Worm (Caenorhabditis elegans) whole organism, L2 larva: Measurements from ENCODE around the gene F11A10.5.

Experiments
- C34F6.9 ChIP-seq: fragments of 150-350 bp; optimal IDR thresholded peaks from 2 replicates; lab custom pipeline; 2014; ENCODE audit warnings: missing biosample characterization, missing genetic modification characterization
- F13H6.1 ChIP-seq: sonication (generic microtip); optimal IDR thresholded peaks from 2 replicates; lab custom pipeline; 2016; ENCODE audit warnings: missing genetic modification characterization, missing compliant biosample characterization
- Y55F3AM.14 ChIP-seq: fragments of 200-800 bp; sonication (Bioruptor generic); optimal IDR thresholded peaks from 2 replicates; lab custom pipeline; 2018; ENCODE audit warnings: mild to moderate bottlenecking, missing genetic modification characterization, missing compliant biosample characterization
- aly-2 ChIP-seq: fragments of 150-350 bp; optimal IDR thresholded peaks from 2 replicates; lab custom pipeline; 2014; ENCODE audit warnings: missing biosample characterization, missing genetic modification characterization
- ama-1 ChIP-seq: fragments of 150-350 bp; optimal IDR thresholded peaks from 2 replicates; lab custom pipeline; 2018; ENCODE audit warnings: inconsistent platforms
- blmp-1 ChIP-seq: sonication (generic microtip); optimal IDR thresholded peaks from 2 replicates; lab custom pipeline; 2017; ENCODE audit warnings: missing genetic modification characterization, mild to moderate bottlenecking, missing compliant biosample characterization, antibody characterized with exemption, moderate library complexity; ENCODE audit not compliant: insufficient read depth
- ceh-16 ChIP-seq: fragments of 150-350 bp; optimal IDR thresholded peaks from 2 replicates; lab custom pipeline; 2014; ENCODE audit warnings: missing biosample characterization, missing genetic modification characterization
- ceh-82 ChIP-seq: fragments of 150-350 bp; optimal IDR thresholded peaks from 2 replicates; lab custom pipeline; 2014; ENCODE audit warnings: missing biosample characterization, missing genetic modification characterization
- crh-2 ChIP-seq: sonication (generic microtip); optimal IDR thresholded peaks from 2 replicates; lab custom pipeline; 2017; ENCODE audit warnings: missing biosample characterization, missing genetic modification characterization
- dmd-4 ChIP-seq: sonication (generic microtip); optimal IDR thresholded peaks from 2 replicates; lab custom pipeline; 2017; ENCODE audit warnings: missing biosample characterization, missing genetic modification characterization
- egl-27 ChIP-seq: sonication (generic microtip); optimal IDR thresholded peaks from 3 replicates; lab custom pipeline; 2017; ENCODE audit warnings: missing biosample characterization, missing genetic modification reagents, missing genetic modification characterization
- elt-3 ChIP-seq: sonication (generic microtip); optimal IDR thresholded peaks from 2 replicates; lab custom pipeline; 2017; ENCODE audit warnings: missing biosample characterization, missing genetic modification characterization
- fos-1 ChIP-seq: fragments of 150-350 bp; optimal IDR thresholded peaks from 2 replicates; lab custom pipeline; 2014; ENCODE audit warnings: missing biosample characterization, missing genetic modification characterization
- gmeb-1 ChIP-seq: fragments of 150-350 bp; optimal IDR thresholded peaks from 2 replicates; lab custom pipeline; 2014; ENCODE audit warnings: missing biosample characterization, missing genetic modification characterization
- lin-11 ChIP-seq: fragments of 150-350 bp; sonication (generic microtip); optimal IDR thresholded peaks from 2 replicates; lab custom pipeline; 2014; ENCODE audit warnings: missing biosample characterization, missing genetic modification characterization, inconsistent platforms, mixed read lengths
- lin-13 ChIP-seq: fragments of 150-350 bp; optimal IDR thresholded peaks from 2 replicates; lab custom pipeline; 2014; ENCODE audit warnings: missing biosample characterization, missing genetic modification reagents, missing genetic modification characterization
- lin-39 ChIP-seq: fragments of 150-350 bp; optimal IDR thresholded peaks from 2 replicates; lab custom pipeline; 2014; ENCODE audit warnings: missing biosample characterization, missing genetic modification reagents, missing genetic modification characterization
- lsy-2 ChIP-seq, 2 experiments: fragments of 150-350 bp in 1 of 2; sonication (generic microtip) in 1 of 2; optimal IDR thresholded peaks; 2 replicates each; lab custom pipeline; 2014 to 2017; ENCODE audit warnings: missing biosample characterization in 2 of 2, missing genetic modification characterization in 2 of 2
- mab-5 ChIP-seq: fragments of 150-350 bp; optimal IDR thresholded peaks from 2 replicates; lab custom pipeline; 2014; ENCODE audit warnings: missing biosample characterization, missing genetic modification characterization
- mdl-1 ChIP-seq, 2 experiments: fragments of 150-350 bp in 1 of 2; sonication (generic microtip) in 1 of 2; optimal IDR thresholded peaks; 2 replicates each; lab custom pipeline; 2017; ENCODE audit warnings: missing biosample characterization in 2 of 2, missing genetic modification characterization in 2 of 2
- nhr-129 ChIP-seq: fragments of 150-350 bp; optimal IDR thresholded peaks from 2 replicates; lab custom pipeline; 2014; ENCODE audit warnings: missing biosample characterization, missing genetic modification characterization
- nhr-21 ChIP-seq: fragments of 150-350 bp; optimal IDR thresholded peaks from 2 replicates; lab custom pipeline; 2014; ENCODE audit warnings: missing biosample characterization, missing genetic modification characterization
- nhr-23 ChIP-seq: fragments of 150-350 bp; optimal IDR thresholded peaks from 2 replicates; lab custom pipeline; 2014; ENCODE audit warnings: missing biosample characterization, missing genetic modification reagents, missing genetic modification characterization
- nhr-237 ChIP-seq: fragments of 150-350 bp; optimal IDR thresholded peaks from 2 replicates; lab custom pipeline; 2014; ENCODE audit warnings: missing biosample characterization, missing genetic modification characterization
- nhr-25 ChIP-seq: fragments of 150-350 bp; sonication (generic microtip); optimal IDR thresholded peaks from 3 replicates; lab custom pipeline; 2014; ENCODE audit warnings: missing biosample characterization, missing genetic modification characterization
- nhr-6 ChIP-seq: fragments of 150-350 bp; optimal IDR thresholded peaks from 2 replicates; lab custom pipeline; 2014; ENCODE audit warnings: missing biosample characterization, missing genetic modification characterization
- nhr-77 ChIP-seq: fragments of 150-350 bp; optimal IDR thresholded peaks from 2 replicates; lab custom pipeline; 2014; ENCODE audit warnings: missing biosample characterization, missing genetic modification characterization
- peb-1 ChIP-seq: fragments of 150-350 bp; optimal IDR thresholded peaks from 2 replicates; lab custom pipeline; 2014; ENCODE audit warnings: missing biosample characterization, missing genetic modification characterization
- sma-3 ChIP-seq: sonication (generic microtip); optimal IDR thresholded peaks from 2 replicates; lab custom pipeline; 2016; ENCODE audit warnings: missing genetic modification reagents, missing genetic modification characterization, missing compliant biosample characterization
- sma-9 ChIP-seq, 2 experiments: fragments of 150-350 bp in 1 of 2; sonication (generic microtip) in 1 of 2; optimal IDR thresholded peaks; 2 replicates each; lab custom pipeline; 2014 to 2016; ENCODE audit warnings: missing genetic modification characterization in 2 of 2, mild to moderate bottlenecking in 1 of 2, missing biosample characterization in 1 of 2, missing compliant biosample characterization in 1 of 2, missing genetic modification reagents in 1 of 2, moderate library complexity in 1 of 2
- snpc-4 ChIP-seq: fragments of 150-350 bp; optimal IDR thresholded peaks from 2 replicates; lab custom pipeline; 2014; ENCODE audit warnings: missing biosample characterization, missing genetic modification characterization
- zag-1 ChIP-seq: fragments of 150-350 bp; optimal IDR thresholded peaks from 2 replicates; lab custom pipeline; 2014; ENCODE audit warnings: missing biosample characterization, missing genetic modification characterization
- ztf-11 ChIP-seq: sonication (generic microtip); optimal IDR thresholded peaks from 2 replicates; lab custom pipeline; 2017; ENCODE audit warnings: missing biosample characterization, missing genetic modification characterization
- ztf-4 ChIP-seq: fragments of 150-350 bp; optimal IDR thresholded peaks from 2 replicates; lab custom pipeline; 2014; ENCODE audit warnings: missing biosample characterization, missing genetic modification characterization

The F11A10.5 gene

DNA sequence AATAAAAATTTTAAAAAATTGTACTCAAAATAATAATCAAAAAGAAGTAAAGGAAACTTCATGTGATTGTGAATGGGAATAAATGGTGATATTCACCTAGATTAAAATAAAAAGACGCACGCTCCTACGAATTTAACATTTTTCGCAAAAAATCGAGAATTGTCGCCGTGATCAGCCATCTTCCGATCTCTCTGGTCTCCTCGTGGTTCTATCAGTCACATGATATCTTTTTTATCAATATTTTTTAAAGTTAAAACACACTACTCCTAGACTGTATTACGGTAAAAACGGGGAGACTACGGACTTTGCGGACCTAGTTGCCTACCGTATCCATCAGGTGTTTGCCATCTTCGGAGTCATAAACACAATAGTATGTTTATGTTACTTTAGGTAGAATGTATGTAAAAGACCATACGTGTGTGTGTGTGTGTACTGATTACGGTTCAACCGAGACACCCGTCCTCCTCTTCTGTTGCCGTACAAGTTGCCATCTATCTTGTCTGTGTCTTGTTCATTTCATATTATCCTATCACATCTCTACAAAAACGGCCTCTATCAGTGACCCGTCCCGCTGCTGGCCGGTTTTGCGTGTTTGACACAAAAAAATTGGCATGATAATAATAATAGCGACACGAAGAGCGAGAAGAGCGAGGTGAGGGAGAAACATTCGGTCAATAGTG is 47.3 kb upstream of the F11A10.5 start, which contains the start of gene T12G3.2:
Gene T12G3.2 (minus strand): TSS at position 444 of the 680 bp plus-strand sequence.
- no peak for TF ChIP-seq lin-11
- TF ChIP-seq lin-13 (GFP tag; lab: Kevin White, UChicago) = no peak
- TF ChIP-seq ama-1 = no peak
- TF ChIP-seq nhr-77 = no peak
- peak; percentile 49 for TF ChIP-seq sma-9 (GFP tag; optimal IDR thresholded peaks at IDR 0.05; lab: Kevin White, UChicago)
- TF ChIP-seq sma-9 (tag; optimal IDR thresholded peaks at IDR 0.05; lab: Kevin White, UChicago) = no peak
- no peak for TF ChIP-seq ztf-11 (tag; lab: Kevin White, UChicago)
- TF ChIP-seq elt-3 = no peak
- peak; percentile 23 for TF ChIP-seq F13H6.1 (tag; lab: Kevin White, UChicago)
- peak; percentile 23 for TF ChIP-seq nhr-21 (tag; lab: Kevin White, UChicago)
- TF ChIP-seq mdl-1 (tag; optimal IDR thresholded peaks at IDR 0.05; lab: Kevin White, UChicago) = no peak
- peak; percentile 44 for TF ChIP-seq sma-3 (GFP tag; lab: Kevin White, UChicago)
- no peak for TF ChIP-seq zag-1
- TF ChIP-seq fos-1 = peak; percentile 65
- TF ChIP-seq gmeb-1 (tag; lab: Kevin White, UChicago) = peak; percentile 25
- peak; percentile 64 for TF ChIP-seq nhr-129
- peak; percentile 30 for TF ChIP-seq nhr-25 (tag; lab: Kevin White, UChicago)
- no peak for TF ChIP-seq Y55F3AM.14
- no peak for TF ChIP-seq nhr-23 (tag; lab: Kevin White, UChicago)
- TF ChIP-seq lsy-2 (tag; optimal IDR thresholded peaks at IDR 0.05; lab: Kevin White, UChicago) = peak in 1 of 2 experiments; percentile 16
- no peak for TF ChIP-seq mab-5 (tag; lab: Kevin White, UChicago)
- TF ChIP-seq, all 48 proteins: peak for 9

DNA sequence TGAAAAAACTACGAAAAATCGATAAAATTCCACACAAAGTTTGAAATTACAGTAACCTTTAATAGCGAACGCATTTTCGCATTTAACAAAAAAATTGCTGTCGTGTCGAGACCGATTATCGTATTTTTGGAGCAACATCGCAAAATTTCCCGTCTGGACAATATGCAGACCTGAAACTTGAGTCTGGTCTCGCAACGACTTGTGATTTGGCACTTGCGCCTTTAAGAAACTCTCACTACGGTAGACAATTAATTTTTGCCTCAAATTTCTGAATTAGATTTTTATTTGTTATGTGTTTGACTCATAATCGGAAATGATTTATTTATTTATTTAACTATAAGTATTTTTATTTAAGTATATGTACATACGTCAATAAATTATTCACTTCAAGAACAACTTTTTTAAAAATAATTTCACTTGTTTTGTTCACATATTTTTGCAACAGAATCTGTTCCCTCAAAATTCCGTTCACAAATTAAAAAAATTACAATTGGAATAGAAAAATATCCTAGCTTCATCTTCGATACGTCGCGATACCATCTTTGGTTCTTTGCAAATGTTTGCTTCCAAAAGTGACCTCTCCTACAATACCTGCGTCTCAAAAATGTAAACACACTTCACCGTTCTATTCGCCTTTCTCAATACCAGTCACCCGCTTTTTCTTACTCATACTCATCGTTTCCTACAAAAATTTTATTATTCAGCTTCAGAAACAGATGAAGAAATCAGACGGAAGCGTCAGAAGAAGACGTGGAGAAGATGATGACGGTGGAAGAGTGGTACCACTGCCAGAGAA is 46.2 kb upstream of the F11A10.5 start, which contains the start of gene T12G3.4:
Gene T12G3.4 (plus strand): TSS at position 705 of the 796 bp plus-strand sequence.
- TF ChIP-seq nhr-6 (tag; lab: Kevin White, UChicago) (no peak), nhr-237 (no peak), fos-1 (peak; percentile 1), mab-5 (tag; lab: Kevin White, UChicago) (no peak), lin-11 (no peak), nhr-25 (tag; lab: Kevin White, UChicago) (no peak), nhr-129 (peak; percentile 2)

ce11 chrIV:12051049-12051792 is 42.7 kb upstream of the F11A10.5 start, which contains the start of the genes bre-5 and spt-5:
TSS of gene bre-5 (minus strand) at chrIV:12051215.
TSS of gene spt-5 (plus strand) at chrIV:12051491.
- no peak for TF ChIP-seq ztf-4 (tag; lab: Kevin White, UChicago)
- no peak for TF ChIP-seq crh-2 (tag; lab: Kevin White, UChicago)
- TF ChIP-seq F13H6.1 (tag; lab: Kevin White, UChicago) = no peak
- no peak for TF ChIP-seq ceh-82 (tag; lab: Kevin White, UChicago)
- no peak for TF ChIP-seq sma-9 (GFP tag; optimal IDR thresholded peaks at IDR 0.05; lab: Kevin White, UChicago)
- no peak for TF ChIP-seq sma-9 (tag; optimal IDR thresholded peaks at IDR 0.05; lab: Kevin White, UChicago)
- TF ChIP-seq snpc-4 (tag; lab: Kevin White, UChicago) = no peak
- no peak for TF ChIP-seq nhr-25 (tag; lab: Kevin White, UChicago)
- peak; percentile 17 for TF ChIP-seq gmeb-1 (tag; lab: Kevin White, UChicago)
- TF ChIP-seq nhr-6 (tag; lab: Kevin White, UChicago) = no peak
- no peak for TF ChIP-seq aly-2 (tag; lab: Kevin White, UChicago)
- TF ChIP-seq peb-1 = no peak
- TF ChIP-seq nhr-129 = peak; percentile 7
- TF ChIP-seq blmp-1 (tag; lab: Kevin White, UChicago) = no peak
- no peak for TF ChIP-seq C34F6.9 (tag; lab: Kevin White, UChicago)
- TF ChIP-seq zag-1 = no peak
- TF ChIP-seq dmd-4 (tag; lab: Kevin White, UChicago) = no peak
- TF ChIP-seq nhr-23 (tag; lab: Kevin White, UChicago) = no peak
- no peak for TF ChIP-seq mdl-1 (tag; optimal IDR thresholded peaks at IDR 0.05; lab: Kevin White, UChicago)
- no peak for TF ChIP-seq egl-27 (tag; lab: Kevin White, UChicago)
- no peak for TF ChIP-seq lin-13 (GFP tag; lab: Kevin White, UChicago)
- TF ChIP-seq lsy-2 (tag; optimal IDR thresholded peaks at IDR 0.05; lab: Kevin White, UChicago) = peak in 1 of 2 experiments; percentile 61
- no peak for TF ChIP-seq lin-11
- no peak for TF ChIP-seq ama-1
- TF ChIP-seq lin-39 (tag; lab: Kevin White, UChicago) = no peak
- TF ChIP-seq ceh-16 (tag; lab: Kevin White, UChicago) = no peak
- TF ChIP-seq ztf-11 (tag; lab: Kevin White, UChicago) = no peak
- TF ChIP-seq sma-3 (GFP tag; lab: Kevin White, UChicago) = no peak
